Worm (Caenorhabditis elegans) whole organism, L1 larva: ENCODE measurements around the gene C23H3.5.

ENCODE experiments used
- C04F5.9 ChIP-seq: sonication (generic microtip); optimal IDR thresholded peaks from 2 replicates; lab custom pipeline; 2016; ENCODE audit warnings: missing genetic modification characterization, missing compliant biosample characterization
- C34B4.2 ChIP-seq: sonication (generic microtip); optimal IDR thresholded peaks from 2 replicates; lab custom pipeline; 2017; ENCODE audit warnings: mild to moderate bottlenecking, missing genetic modification characterization, missing compliant biosample characterization
- F16B12.6 ChIP-seq: fragments of 150-350 bp; optimal IDR thresholded peaks from 2 replicates; lab custom pipeline; 2014; ENCODE audit warnings: missing biosample characterization, missing genetic modification characterization
- Y116A8C.19 ChIP-seq: sonication (generic microtip); optimal IDR thresholded peaks from 2 replicates; lab custom pipeline; 2016; ENCODE audit warnings: missing compliant biosample characterization, missing genetic modification characterization, borderline replicate concordance
- alr-1 ChIP-seq: fragments of 200-800 bp; sonication (Bioruptor generic); optimal IDR thresholded peaks from 2 replicates; lab custom pipeline; 2018; ENCODE audit warnings: borderline replicate concordance, mild to moderate bottlenecking, missing genetic modification characterization, missing compliant biosample characterization
- ama-1 ChIP-seq: fragments of 150-350 bp; optimal IDR thresholded peaks from 2 replicates; lab custom pipeline; 2014
- blmp-1 ChIP-seq: fragments of 150-350 bp; optimal IDR thresholded peaks from 2 replicates; lab custom pipeline; 2014; ENCODE audit warnings: missing biosample characterization, missing genetic modification characterization
- ceh-8 ChIP-seq: fragments of 200-800 bp; sonication (Bioruptor generic); optimal IDR thresholded peaks from 2 replicates; lab custom pipeline; 2018; ENCODE audit warnings: mild to moderate bottlenecking, missing genetic modification characterization, moderate library complexity, missing compliant biosample characterization
- ceh-88 ChIP-seq: fragments of 200-800 bp; sonication (Bioruptor generic); IDR thresholded peaks from 2 replicates; pipeline ENCODE4 v1.3.6; 2022; ENCODE audit warnings: missing genetic modification characterization, missing compliant biosample characterization
- dsc-1 ChIP-seq: sonication (generic microtip); optimal IDR thresholded peaks from 2 replicates; lab custom pipeline; 2016; ENCODE audit warnings: mild to moderate bottlenecking, missing genetic modification characterization, missing compliant biosample characterization
- efl-1 ChIP-seq, 4 experiments: fragments of 150-350 bp; optimal IDR thresholded peaks in 3 of 4; peaks in 1 of 4; 1 replicate in 1 of 4; 2 replicates in 3 of 4; lab custom pipeline; 2014; ENCODE audit warnings: missing biosample characterization in 2 of 4, missing genetic modification characterization in 2 of 4, missing genetic modification reagents in 2 of 4
- egl-27 ChIP-seq, 2 experiments: fragments of 150-350 bp in 1 of 2; sonication (generic microtip); optimal IDR thresholded peaks; 3 replicates each; lab custom pipeline; 2017 to 2018; ENCODE audit warnings: missing biosample characterization in 2 of 2, missing genetic modification characterization in 2 of 2, missing genetic modification reagents in 2 of 2
- elt-2 ChIP-seq: sonication (generic microtip); optimal IDR thresholded peaks from 2 replicates; lab custom pipeline; 2016; ENCODE audit warnings: missing genetic modification characterization, mild to moderate bottlenecking, inconsistent platforms, missing compliant biosample characterization, missing genetic modification reagents
- elt-3 ChIP-seq, 6 experiments: fragments of 150-350 bp in 1 of 6; sonication (generic microtip); optimal IDR thresholded peaks; 2 replicates each; lab custom pipeline; 2017 to 2018; ENCODE audit warnings: missing biosample characterization in 6 of 6, missing genetic modification characterization in 6 of 6, inconsistent platforms in 1 of 6
- fkh-10 ChIP-seq: sonication (generic microtip); optimal IDR thresholded peaks from 2 replicates; lab custom pipeline; 2017; ENCODE audit warnings: missing biosample characterization, missing genetic modification reagents, missing genetic modification characterization
- fkh-4 ChIP-seq: sonication (generic microtip); optimal IDR thresholded peaks from 2 replicates; lab custom pipeline; 2016; ENCODE audit warnings: missing compliant biosample characterization, missing genetic modification characterization, borderline replicate concordance
- fos-1 ChIP-seq: fragments of 150-350 bp; optimal IDR thresholded peaks from 2 replicates; lab custom pipeline; 2014; ENCODE audit warnings: missing biosample characterization, missing genetic modification characterization
- grh-1 ChIP-seq: fragments of 200-800 bp; sonication (Bioruptor generic); IDR thresholded peaks from 2 replicates; pipeline ENCODE4 v1.3.6; 2022; ENCODE audit warnings: missing genetic modification reagents, missing genetic modification characterization, missing compliant biosample characterization
- jun-1 ChIP-seq: fragments of 150-350 bp; optimal IDR thresholded peaks from 2 replicates; lab custom pipeline; 2014; ENCODE audit warnings: missing biosample characterization, missing genetic modification reagents, missing genetic modification characterization
- lin-13 ChIP-seq: fragments of 150-350 bp; optimal IDR thresholded peaks from 2 replicates; lab custom pipeline; 2014; ENCODE audit warnings: missing biosample characterization, missing genetic modification reagents, missing genetic modification characterization
- lin-14 ChIP-seq: fragments of 200-800 bp; sonication (Bioruptor generic); optimal IDR thresholded peaks from 2 replicates; lab custom pipeline; 2018; ENCODE audit warnings: mild to moderate bottlenecking, missing genetic modification characterization, moderate library complexity, missing compliant biosample characterization
- lin-15B ChIP-seq: fragments of 150-350 bp; sonication (generic microtip); optimal IDR thresholded peaks from 3 replicates; lab custom pipeline; 2014; ENCODE audit warnings: missing biosample characterization, missing genetic modification characterization
- lin-35 ChIP-seq, 2 experiments: fragments of 150-350 bp; optimal IDR thresholded peaks; 2 replicates each; lab custom pipeline; 2014; ENCODE audit warnings: missing biosample characterization in 2 of 2, missing genetic modification characterization in 2 of 2, missing genetic modification reagents in 2 of 2
- lir-3 ChIP-seq: sonication (generic microtip); optimal IDR thresholded peaks from 2 replicates; lab custom pipeline; 2016; ENCODE audit warnings: mild to moderate bottlenecking, missing genetic modification characterization, moderate library complexity, missing compliant biosample characterization; ENCODE audit not compliant: poor library complexity
- mdl-1 ChIP-seq, 2 experiments: fragments of 150-350 bp; optimal IDR thresholded peaks; 2 replicates each; lab custom pipeline; 2014 to 2017; ENCODE audit warnings: missing biosample characterization in 2 of 2, missing genetic modification characterization in 2 of 2, inconsistent platforms in 1 of 2
- mep-1 ChIP-seq: fragments of 150-350 bp; optimal IDR thresholded peaks from 2 replicates; lab custom pipeline; 2014; ENCODE audit warnings: missing biosample characterization, missing genetic modification characterization
- nhr-12 ChIP-seq: sonication (generic microtip); optimal IDR thresholded peaks from 2 replicates; lab custom pipeline; 2017; ENCODE audit warnings: missing biosample characterization, missing genetic modification characterization
- nhr-20 ChIP-seq: sonication (generic microtip); optimal IDR thresholded peaks from 2 replicates; lab custom pipeline; 2016; ENCODE audit warnings: mild to moderate bottlenecking, missing genetic modification characterization, missing compliant biosample characterization
- nhr-28 ChIP-seq: fragments of 150-350 bp; optimal IDR thresholded peaks from 2 replicates; lab custom pipeline; 2014; ENCODE audit warnings: missing biosample characterization, missing genetic modification characterization
- nhr-47 ChIP-seq: sonication (generic microtip); optimal IDR thresholded peaks from 2 replicates; lab custom pipeline; 2016; ENCODE audit warnings: mild to moderate bottlenecking, missing genetic modification characterization, moderate library complexity, missing compliant biosample characterization
- nhr-71 ChIP-seq: sonication (generic microtip); optimal IDR thresholded peaks from 2 replicates; lab custom pipeline; 2016; ENCODE audit warnings: mild to moderate bottlenecking, missing genetic modification characterization, moderate library complexity, missing compliant biosample characterization
- nhr-85 ChIP-seq: sonication (generic microtip); peaks from one replicate; lab custom pipeline; 2016; ENCODE audit warnings: missing genetic modification characterization, inconsistent platforms, missing compliant biosample characterization
- nhr-90 ChIP-seq: sonication (generic microtip); optimal IDR thresholded peaks from 2 replicates; lab custom pipeline; 2016; ENCODE audit warnings: mild to moderate bottlenecking, missing genetic modification characterization, missing compliant biosample characterization; ENCODE audit not compliant: poor library complexity
- pqm-1 ChIP-seq: sonication (generic microtip); optimal IDR thresholded peaks from 3 replicates; lab custom pipeline; 2017; ENCODE audit warnings: missing biosample characterization, missing genetic modification characterization
- rnt-1 ChIP-seq: sonication (generic microtip); optimal IDR thresholded peaks from 2 replicates; lab custom pipeline; 2016; ENCODE audit warnings: mild to moderate bottlenecking, missing genetic modification characterization, moderate library complexity, missing compliant biosample characterization
- snu-23 ChIP-seq: sonication (generic microtip); optimal IDR thresholded peaks from 2 replicates; lab custom pipeline; 2016; ENCODE audit warnings: missing genetic modification characterization, missing compliant biosample characterization
- sox-4 ChIP-seq: sonication (generic microtip); optimal IDR thresholded peaks from 2 replicates; lab custom pipeline; 2016; ENCODE audit warnings: missing genetic modification characterization, missing compliant biosample characterization
- sup-37 ChIP-seq: fragments of 200-800 bp; sonication (Bioruptor generic); optimal IDR thresholded peaks from 2 replicates; lab custom pipeline; 2018; ENCODE audit warnings: mild to moderate bottlenecking, missing genetic modification characterization, missing compliant biosample characterization
- swsn-7 ChIP-seq: sonication (generic microtip); optimal IDR thresholded peaks from 2 replicates; lab custom pipeline; 2016; ENCODE audit warnings: missing genetic modification characterization, missing compliant biosample characterization
- tbx-2 ChIP-seq: sonication (generic microtip); optimal IDR thresholded peaks from 2 replicates; lab custom pipeline; 2016; ENCODE audit warnings: missing genetic modification characterization, missing compliant biosample characterization
- ztf-11 ChIP-seq, 2 experiments: sonication (generic microtip); optimal IDR thresholded peaks; 2 replicates each; lab custom pipeline; 2016 to 2017; ENCODE audit warnings: missing genetic modification characterization in 2 of 2, missing biosample characterization in 1 of 2, missing compliant biosample characterization in 1 of 2
- ztf-4 ChIP-seq: fragments of 150-350 bp; optimal IDR thresholded peaks from 2 replicates; lab custom pipeline; 2014; ENCODE audit warnings: missing biosample characterization, missing genetic modification characterization

Gene C23H3.5

ce11 chrII:57873-58272 is 10.5 kb downstream of the C23H3.5 start:
- TF ChIP-seq efl-1 (optimal IDR thresholded peaks at IDR 0.05; lab: Kevin White, UChicago) (no peak), efl-1 (GFP tag; optimal IDR thresholded peaks at IDR 0.05 in 1 of 2; lab: Kevin White, UChicago) (peak in 1 of 2 experiments; percentile 60), ceh-88 (GFP tag; lab: Robert Waterston, UW) (no peak), ama-1 (lab: Kevin White, UChicago) (no peak), ztf-4 (tag; lab: Kevin White, UChicago) (no peak), mep-1 (tag; lab: Kevin White, UChicago) (no peak), fkh-10 (GFP tag; lab: Kevin White, UChicago) (no peak)

- TF ChIP-seq nhr-20 (tag; lab: Kevin White, UChicago), result peak; percentile 24
- no peak for TF ChIP-seq fkh-4
- TF ChIP-seq C34B4.2, result no peak
- TF ChIP-seq lin-14, result peak; percentile 50
- no peak for TF ChIP-seq F16B12.6 (tag; lab: Kevin White, UChicago)
- peak; percentile 59 for TF ChIP-seq blmp-1 (tag; lab: Kevin White, UChicago)
- peak; percentile 3 for TF ChIP-seq nhr-71
- peak; percentile 54 for TF ChIP-seq snu-23 (GFP tag; lab: Kevin White, UChicago)
- no peak for TF ChIP-seq mdl-1 (tag; optimal IDR thresholded peaks at IDR 0.05; lab: Kevin White, UChicago)
- TF ChIP-seq lin-35 (GFP tag; optimal IDR thresholded peaks at IDR 0.05; lab: Kevin White, UChicago), result peak in 1 of 2 experiments; percentile 16
- TF ChIP-seq nhr-85 (tag; lab: Kevin White, UChicago), result peak; percentile 65
- TF ChIP-seq, all 84 proteins: peak for 7
These were observed 12.7 kb downstream of the C23H3.5 start for ce11 chrII:60049-60448.

- TF ChIP-seq lin-13 (GFP tag; lab: Kevin White, UChicago) (no peak), jun-1 (tag; lab: Kevin White, UChicago) (no peak), pqm-1 (no peak), efl-1 (optimal IDR thresholded peaks at IDR 0.05; lab: Kevin White, UChicago) (no peak), efl-1 (GFP tag; optimal IDR thresholded peaks at IDR 0.05 in 1 of 2; lab: Kevin White, UChicago) (no peak), nhr-28 (tag; lab: Kevin White, UChicago) (no peak), alr-1 (tag; lab: Kevin White, UChicago) (no peak), mep-1 (tag; lab: Kevin White, UChicago) (no peak), nhr-90 (no peak), fkh-10 (GFP tag; lab: Kevin White, UChicago) (no peak), dsc-1 (no peak), ztf-11 (tag; optimal IDR thresholded peaks at IDR 0.05; lab: Kevin White, UChicago) (no peak)
These were observed 13.6 kb downstream of the C23H3.5 start, which contains the start of gene C23H3.2 for ce11 chrII:61013-61412. Gene C23H3.2, plus strand, starts transcription at chrII:61313.

ce11 chrII:65484-65883 is 18.1 kb downstream of the C23H3.5 start:
- TF ChIP-seq elt-2 (tag; lab: Kevin White, UChicago) (peak; percentile 7), F16B12.6 (tag; lab: Kevin White, UChicago) (no peak), ceh-8 (no peak), lir-3 (no peak), C34B4.2 (no peak), sox-4 (no peak), C04F5.9 (tag; lab: Kevin White, UChicago) (no peak), lin-15B (tag; lab: Kevin White, UChicago) (no peak), jun-1 (tag; lab: Kevin White, UChicago) (no peak), pqm-1 (peak; percentile 54)

- TF ChIP-seq mdl-1 (tag; optimal IDR thresholded peaks at IDR 0.05; lab: Kevin White, UChicago), result peak in 1 of 2 experiments; percentile 55
- peak; percentile 21 for TF ChIP-seq ztf-4 (tag; lab: Kevin White, UChicago)
- TF ChIP-seq lin-14, result peak; percentile 80
- TF ChIP-seq jun-1 (tag; lab: Kevin White, UChicago), result peak; percentile 17
- no peak for TF ChIP-seq Y116A8C.19 (tag; lab: Kevin White, UChicago)
- TF ChIP-seq mep-1 (tag; lab: Kevin White, UChicago), result peak; percentile 79
- peak; percentile 71 for TF ChIP-seq snu-23 (GFP tag; lab: Kevin White, UChicago)
- no peak for TF ChIP-seq ceh-88 (GFP tag; lab: Robert Waterston, UW)
- TF ChIP-seq tbx-2 (tag; lab: Kevin White, UChicago), result peak; percentile 0
- peak; percentile 22 for TF ChIP-seq fos-1 (tag; lab: Kevin White, UChicago)
- no peak for TF ChIP-seq elt-2 (tag; lab: Kevin White, UChicago)
- no peak for TF ChIP-seq egl-27 (tag; optimal IDR thresholded peaks at IDR 0.05; lab: Kevin White, UChicago)
- TF ChIP-seq efl-1 (optimal IDR thresholded peaks at IDR 0.05; lab: Kevin White, UChicago), result peak; percentile 27 to 38
- TF ChIP-seq efl-1 (GFP tag; optimal IDR thresholded peaks at IDR 0.05 in 1 of 2; lab: Kevin White, UChicago), result no peak
- TF ChIP-seq blmp-1 (tag; lab: Kevin White, UChicago), result peak; percentile 88
- TF ChIP-seq nhr-90, result peak; percentile 68
- TF ChIP-seq grh-1 (GFP tag; lab: Robert Waterston, UW), result peak; percentile 33; the same call in 1 of the 2 replicates
- peak in 3 of 6 experiments; percentile 41 to 63 (median 47) for TF ChIP-seq elt-3 (tag; optimal IDR thresholded peaks at IDR 0.05; lab: Kevin White, UChicago)
- TF ChIP-seq nhr-12 (tag; lab: Kevin White, UChicago), result no peak
- peak; percentile 30 for TF ChIP-seq ceh-8
- no peak for TF ChIP-seq rnt-1 (tag; lab: Kevin White, UChicago)
- TF ChIP-seq swsn-7 (tag; lab: Kevin White, UChicago), result peak; percentile 33
- peak; percentile 54 for TF ChIP-seq nhr-47 (tag; lab: Kevin White, UChicago)
- TF ChIP-seq sup-37 (GFP tag; lab: Kevin White, UChicago), result no peak
These were observed 18.9 kb downstream of the C23H3.5 start for ce11 chrII:66322-66721.
